Worm (Caenorhabditis elegans) whole organism, L4 larva: ENCODE data around the gene R10D12.8.

Experiments
- lin-39 ChIP-seq: fragments of 150-350 bp; optimal IDR thresholded peaks from 2 replicates; lab custom pipeline; 2014; ENCODE audit warnings: missing biosample characterization, missing genetic modification reagents, missing genetic modification characterization
- nhr-77 ChIP-seq: fragments of 150-350 bp; optimal IDR thresholded peaks from 2 replicates; lab custom pipeline; 2014; ENCODE audit warnings: missing biosample characterization, missing genetic modification characterization
- zip-11 ChIP-seq: fragments of 200-800 bp; sonication (Bioruptor generic); IDR thresholded peaks from 2 replicates; pipeline ENCODE4 v1.3.6; 2022; ENCODE audit warnings: missing genetic modification characterization, missing compliant biosample characterization

- TF ChIP-seq lin-39 (no peak), nhr-77 (tag; lab: Kevin White, UChicago) (no peak), zip-11 (GFP tag; lab: Robert Waterston, UW) (no peak)
Measured at ce11 chrV:13936850-13937249, 16.2 kb downstream of the R10D12.8 start, which contains the start of gene srw-145.
